Fruit fly (Drosophila melanogaster): ENCODE measurements around the gene CG32473.

CG32473 gene

dm6 chr3R:13309133-13309711 is 6.8 kb downstream of the CG32473 start (continued):
- TF ChIP-seq ham (GFP tag; IDR thresholded peaks at IDR 0.05): no peak
- TF ChIP-seq pita (GFP tag; optimal IDR thresholded peaks at IDR 0.05): peak; percentile 47
- no peak for TF ChIP-seq CG2129 (GFP tag; IDR thresholded peaks at IDR 0.05; ENCODE audit: partially characterized antibody)
- no peak for TF ChIP-seq so (GFP tag; IDR thresholded peaks at IDR 0.05)
- no peak for TF ChIP-seq gce (GFP tag; IDR thresholded peaks at IDR 0.05)
- no peak for TF ChIP-seq GATAe (GFP tag; conservative IDR thresholded peaks at IDR 0.05)
- TF ChIP-seq CG7928 (GFP tag; optimal IDR thresholded peaks at IDR 0.05): peak; percentile 2
- TF ChIP-seq CG33213 (GFP tag; optimal IDR thresholded peaks at IDR 0.05): peak; percentile 48
- TF ChIP-seq cg (GFP tag; optimal IDR thresholded peaks at IDR 0.05): no peak
- TF ChIP-seq BEAF-32 (GFP tag; optimal IDR thresholded peaks at IDR 0.05): peak; percentile 44
- peak; percentile 85 for TF ChIP-seq stwl (tag; optimal IDR thresholded peaks at IDR 0.05)
- TF ChIP-seq sim (GFP tag; IDR thresholded peaks at IDR 0.05): no peak
- TF ChIP-seq CG31441 (GFP tag; IDR thresholded peaks at IDR 0.05): no peak
- TF ChIP-seq br (optimal IDR thresholded peaks at IDR 0.05): no peak
- peak; percentile 82 for TF ChIP-seq Myb (GFP tag; optimal IDR thresholded peaks at IDR 0.05)
- no peak for TF ChIP-seq Drgx (GFP tag; IDR thresholded peaks at IDR 0.05)
- TF ChIP-seq CG2875 (GFP tag; optimal IDR thresholded peaks at IDR 0.05): no peak
- no peak for TF ChIP-seq CG3726 (GFP tag; IDR thresholded peaks at IDR 0.05)
- peak; percentile 11 for TF ChIP-seq CG18011 (GFP tag; optimal IDR thresholded peaks at IDR 0.05)
- peak; percentile 52 for TF ChIP-seq MESR4 (GFP tag; optimal IDR thresholded peaks at IDR 0.05)
- TF ChIP-seq pfk (GFP tag; optimal IDR thresholded peaks at IDR 0.05): no peak
- no peak for TF ChIP-seq gsb-n (tag; optimal IDR thresholded peaks at IDR 0.05)
- no peak for TF ChIP-seq sob (GFP tag; IDR thresholded peaks at IDR 0.05)
- no peak for TF ChIP-seq gcm2 (GFP tag; optimal IDR thresholded peaks at IDR 0.05)
- TF ChIP-seq mam (GFP tag; optimal IDR thresholded peaks at IDR 0.05): no peak
- peak; percentile 51 for TF ChIP-seq CG15514 (GFP tag; optimal IDR thresholded peaks at IDR 0.05)
- no peak for TF ChIP-seq Antp (GFP tag; optimal IDR thresholded peaks at IDR 0.05)
- no peak for TF ChIP-seq odd (GFP tag; optimal IDR thresholded peaks at IDR 0.05)
- no peak for TF ChIP-seq wek (GFP tag; optimal IDR thresholded peaks at IDR 0.05)
- no peak for TF ChIP-seq MTF-1 (GFP tag; optimal IDR thresholded peaks at IDR 0.05; ENCODE audit: borderline replicate concordance)
- TF ChIP-seq eyg (GFP tag; optimal IDR thresholded peaks at IDR 0.05): no peak
- TF ChIP-seq CG11695 (GFP tag; IDR thresholded peaks at IDR 0.05): no peak
- TF ChIP-seq CG15479 (GFP tag; optimal IDR thresholded peaks at IDR 0.05): no peak
- TF ChIP-seq CG7357 (GFP tag; IDR thresholded peaks at IDR 0.05): no peak
- TF ChIP-seq CG12071 (GFP tag; optimal IDR thresholded peaks at IDR 0.05): no peak
- TF ChIP-seq zen (tag; optimal IDR thresholded peaks at IDR 0.05): peak; percentile 23
- TF ChIP-seq CG17912 (GFP tag; optimal IDR thresholded peaks at IDR 0.05): no peak
- TF ChIP-seq CG7963 (GFP tag; IDR thresholded peaks at IDR 0.05; ENCODE audit: partially characterized antibody): no peak
- peak; percentile 28 for TF ChIP-seq phol (tag; optimal IDR thresholded peaks at IDR 0.05)
- TF ChIP-seq bigmax (GFP tag; optimal IDR thresholded peaks at IDR 0.05): no peak
- TF ChIP-seq Usf (GFP tag; optimal IDR thresholded peaks at IDR 0.05): no peak
- no peak for TF ChIP-seq CG4730 (GFP tag; IDR thresholded peaks at IDR 0.05)
- no peak for TF ChIP-seq ato (GFP tag; IDR thresholded peaks at IDR 0.05; ENCODE audit: partially characterized antibody)
- TF ChIP-seq stc (GFP tag; IDR thresholded peaks at IDR 0.05): no peak
- TF ChIP-seq Dp (GFP tag; optimal IDR thresholded peaks at IDR 0.05): peak; percentile 93
- no peak for TF ChIP-seq ro (GFP tag; IDR thresholded peaks at IDR 0.05)
- TF ChIP-seq CG4617 (GFP tag; optimal IDR thresholded peaks at IDR 0.05; ENCODE audit: borderline replicate concordance): peak; percentile 82
- no peak for TF ChIP-seq CG16863 (GFP tag; optimal IDR thresholded peaks at IDR 0.05)
- no peak for TF ChIP-seq CG15269 (tag; optimal IDR thresholded peaks at IDR 0.05)
- no peak for TF ChIP-seq Hr78 (GFP tag; optimal IDR thresholded peaks at IDR 0.05)
